Worm (Caenorhabditis elegans) whole organism, late embryonic: Measurements from ENCODE around the gene F55G1.7.

Experiments
- C08G9.2 ChIP-seq: sonication (generic microtip); optimal IDR thresholded peaks from 2 replicates; lab custom pipeline; 2016; ENCODE audit warnings: mild to moderate bottlenecking, missing genetic modification characterization, moderate library complexity, missing compliant biosample characterization
- K02D7.2 ChIP-seq: sonication (generic microtip); optimal IDR thresholded peaks from 2 replicates; lab custom pipeline; 2017; ENCODE audit warnings: mild to moderate bottlenecking, missing genetic modification characterization, missing compliant biosample characterization
- T23F11.4 ChIP-seq: fragments of 200-800 bp; sonication (Bioruptor generic); optimal IDR thresholded peaks from 2 replicates; lab custom pipeline; 2018; ENCODE audit warnings: mild to moderate bottlenecking, missing genetic modification characterization, missing compliant biosample characterization
- Y22D7AL.16 ChIP-seq: sonication (generic microtip); optimal IDR thresholded peaks from 2 replicates; lab custom pipeline; 2016; ENCODE audit warnings: missing genetic modification characterization, missing compliant biosample characterization
- ceh-14 ChIP-seq: sonication (generic microtip); optimal IDR thresholded peaks from 2 replicates; lab custom pipeline; 2016; ENCODE audit warnings: missing genotype, missing genetic modification characterization, missing compliant biosample characterization
- ceh-18 ChIP-seq: sonication (generic microtip); optimal IDR thresholded peaks from 2 replicates; lab custom pipeline; 2016; ENCODE audit warnings: missing genetic modification characterization, missing compliant biosample characterization
- ceh-19 ChIP-seq: fragments of 200-800 bp; sonication (Bioruptor generic); optimal IDR thresholded peaks from 2 replicates; lab custom pipeline; 2018; ENCODE audit warnings: mild to moderate bottlenecking, missing genetic modification characterization, missing compliant biosample characterization
- ceh-24 ChIP-seq: sonication (generic microtip); optimal IDR thresholded peaks from 2 replicates; lab custom pipeline; 2016; ENCODE audit warnings: mild to moderate bottlenecking, missing genetic modification characterization, missing compliant biosample characterization
- ceh-31 ChIP-seq: sonication (generic microtip); optimal IDR thresholded peaks from 2 replicates; lab custom pipeline; 2016; ENCODE audit warnings: missing genetic modification characterization, missing compliant biosample characterization
- ceh-34 ChIP-seq: sonication (generic microtip); optimal IDR thresholded peaks from 2 replicates; lab custom pipeline; 2016; ENCODE audit warnings: mild to moderate bottlenecking, missing genetic modification characterization, missing compliant biosample characterization
- ceh-45 ChIP-seq: fragments of 200-800 bp; sonication (Bioruptor generic); IDR thresholded peaks from 2 replicates; pipeline ENCODE4 v1.3.6; 2022; ENCODE audit warnings: missing genetic modification reagents, missing genetic modification characterization, missing compliant biosample characterization
- ceh-48 ChIP-seq: sonication (generic microtip); optimal IDR thresholded peaks from 2 replicates; lab custom pipeline; 2016; ENCODE audit warnings: missing genetic modification characterization, inconsistent platforms, missing compliant biosample characterization
- che-1 ChIP-seq: sonication (generic microtip); optimal IDR thresholded peaks from 2 replicates; lab custom pipeline; 2016; ENCODE audit warnings: mild to moderate bottlenecking, missing genetic modification characterization, missing compliant biosample characterization
- dmd-4 ChIP-seq: sonication (generic microtip); optimal IDR thresholded peaks from 2 replicates; lab custom pipeline; 2016; ENCODE audit warnings: borderline replicate concordance, missing genetic modification characterization, missing compliant biosample characterization
- ets-4 ChIP-seq: sonication (generic microtip); optimal IDR thresholded peaks from 2 replicates; lab custom pipeline; 2016; ENCODE audit warnings: missing genetic modification characterization, missing compliant biosample characterization
- eyg-1 ChIP-seq: sonication (generic microtip); optimal IDR thresholded peaks from 2 replicates; lab custom pipeline; 2016; ENCODE audit warnings: missing genotype, missing genetic modification characterization, missing compliant biosample characterization
- fax-1 ChIP-seq: sonication (generic microtip); optimal IDR thresholded peaks from 2 replicates; lab custom pipeline; 2016; ENCODE audit warnings: missing genotype, missing genetic modification characterization, missing compliant biosample characterization
- fkh-10 ChIP-seq: fragments of 150-350 bp; optimal IDR thresholded peaks from 2 replicates; lab custom pipeline; 2014; ENCODE audit warnings: missing biosample characterization, missing genetic modification reagents, missing genetic modification characterization
- fkh-6 ChIP-seq: sonication (generic microtip); optimal IDR thresholded peaks from 2 replicates; lab custom pipeline; 2016; ENCODE audit warnings: missing genetic modification characterization, missing compliant biosample characterization
- gmeb-2 ChIP-seq: sonication (generic microtip); optimal IDR thresholded peaks from 2 replicates; lab custom pipeline; 2016; ENCODE audit warnings: missing genetic modification characterization, inconsistent platforms, missing compliant biosample characterization
- hlh-13 ChIP-seq: fragments of 200-800 bp; sonication (Bioruptor generic); optimal IDR thresholded peaks from 2 replicates; lab custom pipeline; 2018; ENCODE audit warnings: mild to moderate bottlenecking, missing genetic modification characterization, missing compliant biosample characterization
- hlh-15 ChIP-seq: sonication (generic microtip); optimal IDR thresholded peaks from 2 replicates; lab custom pipeline; 2016; ENCODE audit warnings: missing genetic modification characterization, missing compliant biosample characterization
- hlh-30 ChIP-seq: sonication (generic microtip); optimal IDR thresholded peaks from 2 replicates; lab custom pipeline; 2017; ENCODE audit warnings: antibody characterized with exemption, missing genetic modification characterization, missing compliant biosample characterization; ENCODE audit not compliant: insufficient read depth
- lim-6 ChIP-seq: sonication (generic microtip); optimal IDR thresholded peaks from 2 replicates; lab custom pipeline; 2016; ENCODE audit warnings: missing genetic modification characterization, missing compliant biosample characterization
- lin-11 ChIP-seq: fragments of 200-800 bp; sonication (Bioruptor generic); optimal IDR thresholded peaks from 2 replicates; lab custom pipeline; 2018; ENCODE audit warnings: mild to moderate bottlenecking, missing genetic modification characterization, missing compliant biosample characterization
- madf-2 ChIP-seq: sonication (generic microtip); optimal IDR thresholded peaks from 2 replicates; lab custom pipeline; 2017; ENCODE audit warnings: missing genetic modification characterization, missing compliant biosample characterization
- nfya-1 ChIP-seq: sonication (generic microtip); optimal IDR thresholded peaks from 2 replicates; lab custom pipeline; 2017; ENCODE audit warnings: missing genetic modification characterization, mild to moderate bottlenecking, missing compliant biosample characterization, antibody characterized with exemption, moderate library complexity
- nhr-11 ChIP-seq: fragments of 150-350 bp; optimal IDR thresholded peaks from 2 replicates; lab custom pipeline; 2014; ENCODE audit warnings: missing biosample characterization, missing genetic modification characterization
- npax-4 ChIP-seq: sonication (generic microtip); optimal IDR thresholded peaks from 2 replicates; lab custom pipeline; 2016; ENCODE audit warnings: missing genetic modification characterization, missing compliant biosample characterization
- odd-2 ChIP-seq: sonication (generic microtip); optimal IDR thresholded peaks from 2 replicates; lab custom pipeline; 2017; ENCODE audit warnings: antibody characterized with exemption, mild to moderate bottlenecking, missing genetic modification characterization, missing compliant biosample characterization
- pat-9 ChIP-seq: fragments of 200-800 bp; sonication (Bioruptor generic); optimal IDR thresholded peaks from 2 replicates; lab custom pipeline; 2018; ENCODE audit warnings: mild to moderate bottlenecking, missing genetic modification characterization, moderate library complexity, missing compliant biosample characterization
- pha-2 ChIP-seq: sonication (generic microtip); optimal IDR thresholded peaks from 2 replicates; lab custom pipeline; 2017; ENCODE audit warnings: mild to moderate bottlenecking, missing genetic modification characterization, missing compliant biosample characterization
- sox-4 ChIP-seq: sonication (generic microtip); optimal IDR thresholded peaks from 2 replicates; lab custom pipeline; 2017; ENCODE audit warnings: mild to moderate bottlenecking, missing genetic modification characterization, inconsistent platforms, missing compliant biosample characterization
- tbx-2 ChIP-seq: sonication (generic microtip); optimal IDR thresholded peaks from 2 replicates; lab custom pipeline; 2016; ENCODE audit warnings: missing genetic modification characterization, missing compliant biosample characterization
- ttx-3 ChIP-seq: sonication (generic microtip); optimal IDR thresholded peaks from 2 replicates; lab custom pipeline; 2016; ENCODE audit warnings: missing genetic modification reagents, missing genetic modification characterization, missing compliant biosample characterization
- unc-42 ChIP-seq: sonication (generic microtip); optimal IDR thresholded peaks from 2 replicates; lab custom pipeline; 2016; ENCODE audit warnings: missing genotype, missing genetic modification characterization, missing compliant biosample characterization
- unc-55 ChIP-seq: sonication (generic microtip); optimal IDR thresholded peaks from 2 replicates; lab custom pipeline; 2017; ENCODE audit warnings: missing biosample characterization, missing genetic modification reagents, missing genetic modification characterization
- unc-86 ChIP-seq: sonication (generic microtip); optimal IDR thresholded peaks from 2 replicates; lab custom pipeline; 2016; ENCODE audit warnings: missing genetic modification characterization, missing compliant biosample characterization
- zip-5 ChIP-seq: sonication (generic microtip); optimal IDR thresholded peaks from 2 replicates; lab custom pipeline; 2016; ENCODE audit warnings: missing genetic modification characterization, missing compliant biosample characterization

The F55G1.7 gene

ce11 chrIV:7499302-7499701 is 29.7 kb upstream of the F55G1.7 start:
- TF ChIP-seq C08G9.2 (tag; lab: Kevin White, UChicago): no peak
- no peak for TF ChIP-seq odd-2 (tag; lab: Kevin White, UChicago)
- no peak for TF ChIP-seq madf-2 (tag; lab: Kevin White, UChicago)
- no peak for TF ChIP-seq ceh-19
- TF ChIP-seq Y22D7AL.16 (tag; lab: Kevin White, UChicago): no peak
- TF ChIP-seq fax-1 (tag; lab: Kevin White, UChicago): no peak
- no peak for TF ChIP-seq fkh-6 (tag; lab: Kevin White, UChicago)
- TF ChIP-seq zip-5 (tag; lab: Kevin White, UChicago): no peak
- no peak for TF ChIP-seq hlh-15 (tag; lab: Kevin White, UChicago)
- TF ChIP-seq sox-4: no peak
- no peak for TF ChIP-seq unc-55 (GFP tag; lab: Kevin White, UChicago)
- no peak for TF ChIP-seq K02D7.2 (tag; lab: Kevin White, UChicago)

- no peak for TF ChIP-seq ttx-3 (tag; lab: Kevin White, UChicago)
- no peak for TF ChIP-seq nfya-1
- no peak for TF ChIP-seq ceh-24 (tag; lab: Kevin White, UChicago)
- no peak for TF ChIP-seq pha-2 (tag; lab: Kevin White, UChicago)
- no peak for TF ChIP-seq dmd-4 (tag; lab: Kevin White, UChicago)
- no peak for TF ChIP-seq fax-1 (tag; lab: Kevin White, UChicago)
- no peak for TF ChIP-seq fkh-10 (GFP tag; lab: Kevin White, UChicago)
- no peak for TF ChIP-seq unc-55 (GFP tag; lab: Kevin White, UChicago)
- TF ChIP-seq fkh-6 (tag; lab: Kevin White, UChicago): no peak
- TF ChIP-seq hlh-13 (GFP tag; lab: Kevin White, UChicago): no peak
- no peak for TF ChIP-seq unc-42 (tag; lab: Kevin White, UChicago)
- TF ChIP-seq che-1 (tag; lab: Kevin White, UChicago): no peak
- no peak for TF ChIP-seq ceh-34 (tag; lab: Kevin White, UChicago)
- TF ChIP-seq hlh-15 (tag; lab: Kevin White, UChicago): no peak
- no peak for TF ChIP-seq ceh-14
- TF ChIP-seq sox-4: no peak
Observed at ce11 chrIV:7497750-7498149, 28.1 kb upstream of the F55G1.7 start, which contains the start of gene egas-4. TSS of gene egas-4 (minus strand) at chrIV:7497850.

ce11 chrIV:7497205-7497604 is 27.6 kb upstream of the F55G1.7 start:
- TF ChIP-seq npax-4 (tag; lab: Kevin White, UChicago): no peak
- TF ChIP-seq ceh-14: no peak
- TF ChIP-seq T23F11.4 (GFP tag; lab: Kevin White, UChicago): no peak
- TF ChIP-seq fkh-6 (tag; lab: Kevin White, UChicago): no peak
- no peak for TF ChIP-seq ceh-31 (tag; lab: Kevin White, UChicago)
- no peak for TF ChIP-seq gmeb-2
- TF ChIP-seq ceh-48 (tag; lab: Kevin White, UChicago): no peak
- TF ChIP-seq madf-2 (tag; lab: Kevin White, UChicago): no peak
- no peak for TF ChIP-seq pat-9 (tag; lab: Kevin White, UChicago)
- no peak for TF ChIP-seq lin-11 (tag; lab: Kevin White, UChicago)
- TF ChIP-seq fkh-10 (GFP tag; lab: Kevin White, UChicago): no peak
- no peak for TF ChIP-seq fax-1 (tag; lab: Kevin White, UChicago)
- TF ChIP-seq eyg-1 (tag; lab: Kevin White, UChicago): no peak
- TF ChIP-seq unc-86 (tag; lab: Kevin White, UChicago): no peak
- TF ChIP-seq hlh-30: no peak
- TF ChIP-seq tbx-2 (tag; lab: Kevin White, UChicago): no peak
- no peak for TF ChIP-seq ceh-45

ce11 chrIV:7491464-7491863 is 21.8 kb upstream of the F55G1.7 start, which contains the start of gene F55G1.1:
TSS of gene F55G1.1 (plus strand) at chrIV:7491764.
- TF ChIP-seq nhr-11 (tag; lab: Kevin White, UChicago) (no peak), gmeb-2 (no peak), C08G9.2 (tag; lab: Kevin White, UChicago) (no peak), ceh-48 (tag; lab: Kevin White, UChicago) (no peak), ceh-18 (tag; lab: Kevin White, UChicago) (no peak), ets-4 (tag; lab: Kevin White, UChicago) (no peak), lim-6 (tag; lab: Kevin White, UChicago) (no peak), dmd-4 (tag; lab: Kevin White, UChicago) (no peak), fkh-6 (tag; lab: Kevin White, UChicago) (no peak), sox-4 (no peak)
